Worm (Caenorhabditis elegans) whole organism, L3 larva: ENCODE results near the gene T16H12.3.

Experiments used
- aly-2 ChIP-seq: fragments of 150-350 bp; optimal IDR thresholded peaks from 2 replicates; lab custom pipeline; 2014; ENCODE audit warnings: missing biosample characterization, missing genetic modification characterization
- egl-27 ChIP-seq: sonication (generic microtip); optimal IDR thresholded peaks from 4 replicates; lab custom pipeline; 2017; ENCODE audit warnings: missing biosample characterization, missing genetic modification reagents, missing genetic modification characterization
- elt-3 ChIP-seq, 3 experiments: fragments of 150-350 bp in 1 of 3; sonication (generic microtip) in 2 of 3; optimal IDR thresholded peaks; 2 replicates in 2 of 3; 4 replicates in 1 of 3; lab custom pipeline; 2014 to 2017; ENCODE audit warnings: missing biosample characterization in 3 of 3, missing genetic modification characterization in 3 of 3
- mdl-1 ChIP-seq: fragments of 150-350 bp; optimal IDR thresholded peaks from 2 replicates; lab custom pipeline; 2014; ENCODE audit warnings: missing biosample characterization, missing genetic modification characterization
- nhr-11 ChIP-seq: fragments of 150-350 bp; optimal IDR thresholded peaks from 2 replicates; lab custom pipeline; 2014; ENCODE audit warnings: missing biosample characterization, missing genetic modification characterization
- nhr-12 ChIP-seq: fragments of 150-350 bp; optimal IDR thresholded peaks from 2 replicates; lab custom pipeline; 2014; ENCODE audit warnings: missing biosample characterization, missing genetic modification characterization
- nhr-237 ChIP-seq: fragments of 150-350 bp; optimal IDR thresholded peaks from 2 replicates; lab custom pipeline; 2014; ENCODE audit warnings: missing biosample characterization, missing genetic modification characterization
- nhr-25 ChIP-seq: sonication (generic microtip); optimal IDR thresholded peaks from 2 replicates; lab custom pipeline; 2017; ENCODE audit warnings: missing biosample characterization, missing genetic modification characterization
- nhr-28 ChIP-seq: fragments of 150-350 bp; optimal IDR thresholded peaks from 2 replicates; lab custom pipeline; 2014; ENCODE audit warnings: missing biosample characterization, missing genetic modification characterization
- nhr-76 ChIP-seq: fragments of 150-350 bp; sonication (generic microtip); optimal IDR thresholded peaks from 5 replicates; lab custom pipeline; 2014; ENCODE audit warnings: missing biosample characterization, missing genetic modification characterization
- skn-1 ChIP-seq: fragments of 150-350 bp; optimal IDR thresholded peaks from 2 replicates; lab custom pipeline; 2014; ENCODE audit warnings: missing biosample characterization, missing genetic modification characterization
- unc-39 ChIP-seq: sonication (generic microtip); optimal IDR thresholded peaks from 4 replicates; lab custom pipeline; 2017; ENCODE audit warnings: missing biosample characterization, missing genetic modification characterization

DNA sequence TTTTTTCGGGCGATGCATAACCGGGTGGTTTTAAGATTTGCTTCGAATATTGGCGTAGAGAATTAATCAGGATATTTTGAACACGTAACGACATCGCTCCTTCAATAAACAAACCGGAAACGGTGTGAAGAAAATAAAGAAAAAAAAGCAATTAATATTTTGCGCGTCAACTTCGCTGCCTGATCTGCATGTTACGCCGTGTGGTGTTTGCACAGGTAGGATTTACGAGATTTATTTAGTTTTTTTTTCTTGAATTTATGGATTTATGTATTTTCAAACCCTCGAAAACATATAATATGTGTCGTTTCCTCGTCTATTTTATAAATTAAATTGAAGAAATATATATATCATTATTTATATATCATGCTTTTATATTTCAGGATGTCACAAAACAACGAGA lies 31.6 kb upstream of the T16H12.3 start, which contains the start of the genes ZK1128.1 and mett-10:
- no peak for TF ChIP-seq unc-39 (tag; lab: Kevin White, UChicago)
- no peak for TF ChIP-seq nhr-11 (tag; lab: Kevin White, UChicago)
- no peak for TF ChIP-seq skn-1
- no peak for TF ChIP-seq nhr-76
- TF ChIP-seq nhr-237 (tag; lab: Kevin White, UChicago), result no peak
- TF ChIP-seq elt-3 (tag; optimal IDR thresholded peaks at IDR 0.05; lab: Kevin White, UChicago), result no peak
- TF ChIP-seq nhr-12 (tag; lab: Kevin White, UChicago), result no peak
- TF ChIP-seq nhr-28 (tag; lab: Kevin White, UChicago), result no peak
- no peak for TF ChIP-seq mdl-1 (tag; lab: Kevin White, UChicago)
- no peak for TF ChIP-seq egl-27 (tag; lab: Kevin White, UChicago)
- TF ChIP-seq aly-2 (tag; lab: Kevin White, UChicago), result no peak
- no peak for TF ChIP-seq nhr-25 (tag; lab: Kevin White, UChicago)
